Worm (Caenorhabditis elegans): ENCODE measurements around the gene imp-2.
A peak's percentile ranks its signal among the peaks of the same experiment; 100 is the strongest.

The imp-2 gene

ce11 chrIV:11148788-11149366 lies 30.2 kb upstream of the imp-2 start:
- TF ChIP-seq elt-3 (tag; optimal IDR thresholded peaks at IDR 0.05): no peak
- no peak for TF ChIP-seq unc-62 (GFP tag; optimal IDR thresholded peaks at IDR 0.05)
- TF ChIP-seq nhr-28 (tag; optimal IDR thresholded peaks at IDR 0.05): no peak
- no peak for TF ChIP-seq fkh-10 (GFP tag; optimal IDR thresholded peaks at IDR 0.05)
- no peak for TF ChIP-seq R02D3.7 (tag; optimal IDR thresholded peaks at IDR 0.05)
- TF ChIP-seq nhr-76 (tag; optimal IDR thresholded peaks at IDR 0.05): no peak
- TF ChIP-seq nhr-43 (tag; optimal IDR thresholded peaks at IDR 0.05; ENCODE audit: poor library complexity, severe bottlenecking): peak; percentile 20
- TF ChIP-seq elt-1 (tag; optimal IDR thresholded peaks at IDR 0.05): no peak
- no peak for TF ChIP-seq unc-39 (tag; optimal IDR thresholded peaks at IDR 0.05)
- no peak for TF ChIP-seq snpc-4 (tag; optimal IDR thresholded peaks at IDR 0.05)
- TF ChIP-seq tbx-2 (tag; optimal IDR thresholded peaks at IDR 0.05): no peak
- no peak for TF ChIP-seq nhr-12 (tag; optimal IDR thresholded peaks at IDR 0.05)
- TF ChIP-seq mml-1 (tag; optimal IDR thresholded peaks at IDR 0.05): peak; percentile 79
- peak; percentile 45 for TF ChIP-seq pqm-1 (tag; optimal IDR thresholded peaks at IDR 0.05)
- peak; percentile 25 for TF ChIP-seq elt-2 (tag; optimal IDR thresholded peaks at IDR 0.05)
- TF ChIP-seq ama-1 (optimal IDR thresholded peaks at IDR 0.05): peak; percentile 58
- TF ChIP-seq lin-39 (tag; optimal IDR thresholded peaks at IDR 0.05): no peak
- TF ChIP-seq nfya-1 (tag; optimal IDR thresholded peaks at IDR 0.05; ENCODE audit: insufficient read depth): peak; percentile 27
- no peak for TF ChIP-seq egl-27 (tag; optimal IDR thresholded peaks at IDR 0.05)
- peak; percentile 11 for TF ChIP-seq pha-4 (tag; optimal IDR thresholded peaks at IDR 0.05)
- TF ChIP-seq nhr-77 (tag; optimal IDR thresholded peaks at IDR 0.05): no peak
- TF ChIP-seq nhr-11 (tag; optimal IDR thresholded peaks at IDR 0.05): no peak
- TF ChIP-seq nhr-67 (tag; optimal IDR thresholded peaks at IDR 0.05): no peak
- no peak for TF ChIP-seq nhr-237 (tag; optimal IDR thresholded peaks at IDR 0.05)
- no peak for TF ChIP-seq ztf-11 (tag; optimal IDR thresholded peaks at IDR 0.05)
- TF ChIP-seq ztf-4 (tag; optimal IDR thresholded peaks at IDR 0.05): no peak
- no peak for TF ChIP-seq egl-5 (tag; optimal IDR thresholded peaks at IDR 0.05)
- no peak for TF ChIP-seq fkh-2 (tag; optimal IDR thresholded peaks at IDR 0.05)
- no peak for TF ChIP-seq mdl-1 (tag; optimal IDR thresholded peaks at IDR 0.05)

DNA sequence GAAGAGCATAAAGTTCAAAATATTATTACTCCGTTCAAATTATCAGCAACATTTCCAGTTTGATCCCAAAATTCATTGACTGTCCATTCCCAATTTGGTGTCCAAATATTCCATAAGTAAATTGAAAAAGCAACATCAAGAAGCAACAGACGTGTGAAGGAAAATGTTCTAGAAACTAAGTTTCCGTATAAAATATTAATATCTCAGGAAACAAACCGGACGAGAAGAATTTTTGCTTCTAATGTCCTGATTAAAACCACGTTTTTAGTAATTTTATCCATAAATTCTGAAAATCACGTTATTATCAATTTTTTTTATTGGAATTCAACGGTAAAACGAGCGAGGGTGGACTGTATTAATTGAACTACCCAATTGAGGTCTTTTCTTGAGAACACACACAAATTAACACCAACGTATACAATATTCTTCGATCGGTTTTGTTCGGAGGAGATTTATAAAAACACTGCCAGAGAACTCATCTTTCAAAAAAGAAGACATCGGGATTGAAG lies 28.3 kb upstream of the imp-2 start, which contains the start of gene pigq-1:
TSS of gene pigq-1 (minus strand) at position 286 of the 509 bp plus-strand sequence.
- TF ChIP-seq tbx-2 (tag; optimal IDR thresholded peaks at IDR 0.05) (peak; percentile 49), jun-1 (tag; optimal IDR thresholded peaks at IDR 0.05) (no peak), ceh-28 (tag; optimal IDR thresholded peaks at IDR 0.05) (peak; percentile 16), egl-5 (tag; optimal IDR thresholded peaks at IDR 0.05) (no peak), lin-15B (tag; optimal IDR thresholded peaks at IDR 0.05) (no peak), fkh-10 (GFP tag; optimal IDR thresholded peaks at IDR 0.05) (no peak), egl-27 (tag; optimal IDR thresholded peaks at IDR 0.05) (no peak), ztf-11 (tag; optimal IDR thresholded peaks at IDR 0.05) (no peak), R02D3.7 (tag; optimal IDR thresholded peaks at IDR 0.05) (peak; percentile 49), mdl-1 (tag; optimal IDR thresholded peaks at IDR 0.05) (no peak), lin-39 (tag; optimal IDR thresholded peaks at IDR 0.05) (no peak), nhr-77 (tag; optimal IDR thresholded peaks at IDR 0.05) (no peak), lsy-12 (tag; optimal IDR thresholded peaks at IDR 0.05) (peak; percentile 65), elt-1 (tag; optimal IDR thresholded peaks at IDR 0.05) (peak; percentile 17), fkh-2 (tag; optimal IDR thresholded peaks at IDR 0.05) (no peak), unc-39 (tag; optimal IDR thresholded peaks at IDR 0.05) (no peak), nhr-12 (tag; optimal IDR thresholded peaks at IDR 0.05) (peak; percentile 17), nhr-11 (tag; optimal IDR thresholded peaks at IDR 0.05) (no peak), nhr-43 (tag; optimal IDR thresholded peaks at IDR 0.05; ENCODE audit: poor library complexity, severe bottlenecking) (peak; percentile 67), nhr-23 (tag; optimal IDR thresholded peaks at IDR 0.05) (peak; percentile 16), nfya-1 (tag; optimal IDR thresholded peaks at IDR 0.05; ENCODE audit: insufficient read depth) (no peak), unc-62 (GFP tag; optimal IDR thresholded peaks at IDR 0.05) (no peak), nhr-237 (tag; optimal IDR thresholded peaks at IDR 0.05) (no peak), hmg-11 (tag; optimal IDR thresholded peaks at IDR 0.05) (no peak), daf-12 (tag; optimal IDR thresholded peaks at IDR 0.05) (no peak), skn-1 (tag; optimal IDR thresholded peaks at IDR 0.05) (no peak), fos-1 (tag; optimal IDR thresholded peaks at IDR 0.05) (no peak), nhr-76 (tag; optimal IDR thresholded peaks at IDR 0.05) (no peak), ama-1 (optimal IDR thresholded peaks at IDR 0.05) (peak; percentile 61), ztf-4 (tag; optimal IDR thresholded peaks at IDR 0.05) (no peak), elt-2 (tag; optimal IDR thresholded peaks at IDR 0.05) (peak; percentile 19), eor-1 (tag; optimal IDR thresholded peaks at IDR 0.05) (no peak), aly-2 (tag; optimal IDR thresholded peaks at IDR 0.05) (peak; percentile 20), sea-2 (GFP tag; optimal IDR thresholded peaks at IDR 0.05) (no peak), nhr-25 (tag; optimal IDR thresholded peaks at IDR 0.05) (no peak), snpc-4 (tag; optimal IDR thresholded peaks at IDR 0.05) (no peak), nhr-67 (tag; optimal IDR thresholded peaks at IDR 0.05) (no peak), nhr-28 (tag; optimal IDR thresholded peaks at IDR 0.05) (no peak), pha-4 (tag; optimal IDR thresholded peaks at IDR 0.05) (peak; percentile 25), zag-1 (tag; optimal IDR thresholded peaks at IDR 0.05) (peak; percentile 62), elt-3 (tag; optimal IDR thresholded peaks at IDR 0.05) (no peak), ceh-9 (tag; optimal IDR thresholded peaks at IDR 0.05) (no peak), ZK546.5 (tag; optimal IDR thresholded peaks at IDR 0.05) (peak; percentile 46), ceh-16 (tag; optimal IDR thresholded peaks at IDR 0.05) (peak; percentile 10), mml-1 (tag; optimal IDR thresholded peaks at IDR 0.05) (no peak), ceh-82 (tag; optimal IDR thresholded peaks at IDR 0.05) (no peak), pqm-1 (tag; optimal IDR thresholded peaks at IDR 0.05) (no peak)
